Worm (Caenorhabditis elegans) whole organism, mixed stage, embryonic: Measurements from ENCODE around the gene srx-42.

Source experiments
- bed-3 ChIP-seq: fragments of 200-800 bp; sonication (Bioruptor generic); optimal IDR thresholded peaks from 3 replicates; lab custom pipeline; 2018; ENCODE audit warnings: mild to moderate bottlenecking, missing genetic modification characterization, moderate library complexity, missing compliant biosample characterization
- blmp-1 ChIP-seq: fragments of 150-350 bp; optimal IDR thresholded peaks from 2 replicates; lab custom pipeline; 2014; ENCODE audit warnings: missing biosample characterization, missing genetic modification characterization
- elt-3 ChIP-seq: fragments of 150-350 bp; optimal IDR thresholded peaks from 2 replicates; lab custom pipeline; 2014; ENCODE audit warnings: missing biosample characterization, missing genetic modification characterization
- lin-13 ChIP-seq: fragments of 150-350 bp; optimal IDR thresholded peaks from 2 replicates; lab custom pipeline; 2014; ENCODE audit warnings: missing biosample characterization, missing genetic modification characterization
- lsy-2 ChIP-seq: fragments of 150-350 bp; optimal IDR thresholded peaks from 2 replicates; lab custom pipeline; 2014; ENCODE audit warnings: missing biosample characterization, missing genetic modification characterization
- nhr-12 ChIP-seq: fragments of 150-350 bp; optimal IDR thresholded peaks from 2 replicates; lab custom pipeline; 2014; ENCODE audit warnings: missing biosample characterization, missing genetic modification characterization
- unc-62 ChIP-seq: fragments of 150-350 bp; optimal IDR thresholded peaks from 2 replicates; lab custom pipeline; 2014; ENCODE audit warnings: missing biosample characterization, missing genetic modification reagents, missing genetic modification characterization
- ztf-11 ChIP-seq: fragments of 150-350 bp; optimal IDR thresholded peaks from 2 replicates; lab custom pipeline; 2014; ENCODE audit warnings: missing biosample characterization, missing genetic modification characterization

DNA sequence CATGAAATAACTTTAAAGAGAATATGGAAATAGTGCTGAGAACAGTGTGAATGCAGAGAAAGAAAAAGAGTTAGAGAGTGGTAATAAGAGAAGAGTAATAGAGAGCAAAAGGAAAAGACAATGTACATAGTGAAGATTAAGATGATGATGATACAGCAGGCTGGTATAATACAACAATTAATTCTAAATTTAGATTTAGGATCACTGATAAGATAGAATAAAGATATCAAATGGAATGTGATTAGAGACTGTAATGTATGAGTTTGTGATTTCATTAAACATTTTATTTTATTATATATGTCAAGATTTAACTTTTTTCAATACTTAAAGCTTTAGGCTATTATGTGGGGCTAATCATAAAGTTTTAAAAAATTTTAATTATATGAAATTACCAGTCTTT is 32.4 kb downstream of the srx-42 start, which contains the start of gene R10D12.8:
- no peak for TF ChIP-seq elt-3 (tag; lab: Kevin White, UChicago)
- no peak for TF ChIP-seq blmp-1 (tag; lab: Kevin White, UChicago)
- no peak for TF ChIP-seq lin-13 (tag; lab: Kevin White, UChicago)
- no peak for TF ChIP-seq unc-62 (GFP tag; lab: Kevin White, UChicago)
- no peak for TF ChIP-seq ztf-11
- no peak for TF ChIP-seq lsy-2
- no peak for TF ChIP-seq nhr-12 (tag; lab: Kevin White, UChicago)
- no peak for TF ChIP-seq bed-3 (GFP tag; lab: Kevin White, UChicago)
